1 fruit fly cellular context compared by ENCODE assay signal in genomic region chr3R:15145491-15145890, dm6.
TF ChIP-seq lines count a peak whose summit lies in the region.

No protein-coding gene starts in this region.

TF ChIP-seq in whole organism, embryonic, 481 proteins besides CTCF, POLR2A, EP300 and RAD21 (continued from another document):
- TF ChIP-seq pan (optimal IDR thresholded peaks at IDR 0.05; lab: Kevin White, UChicago), result no peak
- TF ChIP-seq pan (GFP tag; optimal IDR thresholded peaks at IDR 0.05 in 1 of 2, IDR thresholded peaks at IDR 0.05 in 1 of 2), result peak in 1 of 2 experiments; percentile 84
- TF ChIP-seq bowl (GFP tag; IDR thresholded peaks at IDR 0.05; lab: Robert Waterston, UW), result no peak
- TF ChIP-seq fu2 (GFP tag; optimal IDR thresholded peaks at IDR 0.05; lab: Kevin White, UChicago), result no peak
- no peak for TF ChIP-seq Nf-YB (GFP tag; optimal IDR thresholded peaks at IDR 0.05; lab: Kevin White, UChicago)
- peak; percentile 39 for TF ChIP-seq lilli (GFP tag; optimal IDR thresholded peaks at IDR 0.05; lab: Kevin White, UChicago)
- no peak for TF ChIP-seq CHES-1-like (GFP tag; optimal IDR thresholded peaks at IDR 0.05; lab: Kevin White, UChicago)
- TF ChIP-seq kay (GFP tag; optimal IDR thresholded peaks at IDR 0.05; lab: Kevin White, UChicago), result no peak
- TF ChIP-seq mam (GFP tag; optimal IDR thresholded peaks at IDR 0.05; lab: Kevin White, UChicago), result no peak
- no peak for TF ChIP-seq CG43689 (GFP tag; IDR thresholded peaks at IDR 0.05; lab: Robert Waterston, UW)
- TF ChIP-seq CG7271 (tag; optimal IDR thresholded peaks at IDR 0.05; lab: Kevin White, UChicago), result no peak
- no peak for TF ChIP-seq Dip2 (GFP tag; IDR thresholded peaks at IDR 0.05; lab: Robert Waterston, UW)
- no peak for TF ChIP-seq CG3838 (GFP tag; optimal IDR thresholded peaks at IDR 0.05; lab: Kevin White, UChicago)
- TF ChIP-seq CG11085 (GFP tag; IDR thresholded peaks at IDR 0.05; lab: Robert Waterston, UW), result no peak
- TF ChIP-seq abd-A (tag; optimal IDR thresholded peaks at IDR 0.05; lab: Kevin White, UChicago), result no peak
- TF ChIP-seq trh (GFP tag; optimal IDR thresholded peaks at IDR 0.05; lab: Kevin White, UChicago), result no peak
- TF ChIP-seq dm (GFP tag; optimal IDR thresholded peaks at IDR 0.05; lab: Kevin White, UChicago), result no peak
- TF ChIP-seq Kr (GFP tag; optimal IDR thresholded peaks at IDR 0.05; lab: Kevin White, UChicago), result no peak
- TF ChIP-seq CG15011 (GFP tag; optimal IDR thresholded peaks at IDR 0.05; lab: Kevin White, UChicago), result no peak
- peak; percentile 70 for TF ChIP-seq Rfx (GFP tag; IDR thresholded peaks at IDR 0.05; lab: Robert Waterston, UW)
- peak; percentile 33 for TF ChIP-seq gsb-n (tag; optimal IDR thresholded peaks at IDR 0.05; lab: Kevin White, UChicago)
- no peak for TF ChIP-seq Sry-δ (GFP tag; optimal IDR thresholded peaks at IDR 0.05; lab: Kevin White, UChicago)
- TF ChIP-seq Elba2 (GFP tag; optimal IDR thresholded peaks at IDR 0.05; lab: Kevin White, UChicago), result no peak
- TF ChIP-seq Trl (optimal IDR thresholded peaks at IDR 0.05; lab: Kevin White, UChicago), result no peak
- TF ChIP-seq Trl (GFP tag; optimal IDR thresholded peaks at IDR 0.05; lab: Kevin White, UChicago), result no peak
- no peak for TF ChIP-seq schlank (tag; optimal IDR thresholded peaks at IDR 0.05; lab: Kevin White, UChicago)
- no peak for TF ChIP-seq hb (GFP tag; IDR thresholded peaks at IDR 0.05; lab: Robert Waterston, UW; ENCODE audit: partially characterized antibody)
- peak; percentile 56; the same call in 1 of the 2 replicates for TF ChIP-seq lmd (GFP tag; IDR thresholded peaks at IDR 0.05; lab: Robert Waterston, UW)
- TF ChIP-seq slbo (GFP tag; IDR thresholded peaks at IDR 0.05; lab: Robert Waterston, UW), result peak; percentile 56
- peak; percentile 37; the same call in 1 of the 2 replicates for TF ChIP-seq ara (GFP tag; IDR thresholded peaks at IDR 0.05; lab: Robert Waterston, UW)
- peak; percentile 32; the same call in 1 of the 2 replicates for TF ChIP-seq CG3847 (GFP tag; IDR thresholded peaks at IDR 0.05; lab: Robert Waterston, UW)
- TF ChIP-seq CG2875 (GFP tag; optimal IDR thresholded peaks at IDR 0.05; lab: Kevin White, UChicago), result peak; percentile 47
- peak; percentile 33 for TF ChIP-seq Hmr (GFP tag; optimal IDR thresholded peaks at IDR 0.05; lab: Kevin White, UChicago)
- peak; percentile 24 for TF ChIP-seq Ssrp (tag; optimal IDR thresholded peaks at IDR 0.05; lab: Kevin White, UChicago)
- TF ChIP-seq ase (GFP tag; IDR thresholded peaks at IDR 0.05; lab: Robert Waterston, UW), result peak; percentile 59; the same call in 2 of the 3 replicates
- no peak for TF ChIP-seq sc (optimal IDR thresholded peaks at IDR 0.05; lab: Kevin White, UChicago)
- TF ChIP-seq sc (GFP tag; optimal IDR thresholded peaks at IDR 0.05; lab: Kevin White, UChicago), result no peak
- TF ChIP-seq CG17802 (tag; optimal IDR thresholded peaks at IDR 0.05; lab: Kevin White, UChicago), result peak; percentile 2
- peak; percentile 66; the same call in 1 of the 2 replicates for TF ChIP-seq sob (GFP tag; IDR thresholded peaks at IDR 0.05; lab: Robert Waterston, UW)
- TF ChIP-seq H15 (GFP tag; IDR thresholded peaks at IDR 0.05; lab: Robert Waterston, UW), result 0 out of 3 replicates have a peak, but pooled peaks have one; percentile 51
- no peak for TF ChIP-seq CG17912 (GFP tag; optimal IDR thresholded peaks at IDR 0.05; lab: Kevin White, UChicago)
